Worm (Caenorhabditis elegans) whole organism, young adult: Measurements from ENCODE around the gene trp-1.

ENCODE experiments used
- C06A6.2 ChIP-seq: fragments of 200-800 bp; sonication (Bioruptor generic); conservative IDR thresholded peaks from 2 replicates; pipeline ENCODE4 v1.3.6; 2022; ENCODE audit warnings: missing genetic modification characterization, missing compliant biosample characterization
- F39B2.1 ChIP-seq: fragments of 200-800 bp; sonication (Bioruptor generic); IDR thresholded peaks from 2 replicates; pipeline ENCODE4 v1.3.6; 2022; ENCODE audit warnings: missing genetic modification reagents, missing genetic modification characterization, missing compliant biosample characterization
- F57A8.1 ChIP-seq: fragments of 200-800 bp; sonication (Bioruptor generic); optimal IDR thresholded peaks from 2 replicates; lab custom pipeline; 2018; ENCODE audit warnings: mild to moderate bottlenecking, missing genetic modification characterization, moderate library complexity, missing compliant biosample characterization
- K11D2.4 ChIP-seq: fragments of 200-800 bp; sonication (Bioruptor generic); IDR thresholded peaks from 2 replicates; pipeline ENCODE4 v1.3.6; 2022; ENCODE audit warnings: missing genetic modification reagents, missing genetic modification characterization, missing compliant biosample characterization
- K12H6.12 ChIP-seq: fragments of 200-800 bp; sonication (Bioruptor generic); optimal IDR thresholded peaks from 2 replicates; lab custom pipeline; 2018; ENCODE audit warnings: mild to moderate bottlenecking, missing genetic modification characterization, missing compliant biosample characterization
- T07F8.4 ChIP-seq: sonication (generic microtip); optimal IDR thresholded peaks from 2 replicates; lab custom pipeline; 2016; ENCODE audit warnings: mild to moderate bottlenecking, missing genetic modification characterization, moderate library complexity, missing compliant biosample characterization
- T26A5.8 ChIP-seq: sonication (generic microtip); optimal IDR thresholded peaks from 2 replicates; lab custom pipeline; 2016; ENCODE audit warnings: missing genetic modification characterization, missing compliant biosample characterization
- Y56A3A.18 ChIP-seq: fragments of 200-800 bp; sonication (Bioruptor generic); IDR thresholded peaks from 2 replicates; pipeline ENCODE4 v1.3.6; 2022; ENCODE audit warnings: missing genetic modification reagents, missing genetic modification characterization, missing compliant biosample characterization
- Y67H2A.10 ChIP-seq: fragments of 200-800 bp; sonication (Bioruptor generic); conservative IDR thresholded peaks from 2 replicates; pipeline ENCODE4 v1.3.6; 2022; ENCODE audit warnings: missing genetic modification reagents, missing genetic modification characterization, missing compliant biosample characterization
- Y95B8A.8 ChIP-seq: fragments of 200-800 bp; sonication (Bioruptor generic); IDR thresholded peaks from 2 replicates; pipeline ENCODE4 v1.3.6; 2022; ENCODE audit warnings: missing genetic modification reagents, missing genetic modification characterization, missing compliant biosample characterization
- aptf-2 ChIP-seq: fragments of 200-800 bp; sonication (Bioruptor generic); conservative IDR thresholded peaks from 2 replicates; pipeline ENCODE4 v1.3.6; 2022; ENCODE audit warnings: missing genetic modification reagents, missing genetic modification characterization, missing compliant biosample characterization
- attf-3 ChIP-seq: fragments of 200-800 bp; sonication (Bioruptor generic); conservative IDR thresholded peaks from 2 replicates; pipeline ENCODE4 v1.3.6; 2022; ENCODE audit warnings: missing genetic modification reagents, missing genetic modification characterization, missing compliant biosample characterization
- attf-6 ChIP-seq: fragments of 200-800 bp; sonication (Bioruptor generic); IDR thresholded peaks from 2 replicates; pipeline ENCODE4 v1.3.6; 2022; ENCODE audit warnings: missing genetic modification reagents, missing genetic modification characterization, missing compliant biosample characterization
- ceh-91 ChIP-seq: fragments of 200-800 bp; sonication (Bioruptor generic); IDR thresholded peaks from 2 replicates; pipeline ENCODE4 v1.3.6; 2022; ENCODE audit warnings: missing genetic modification reagents, missing genetic modification characterization, missing compliant biosample characterization
- dpl-1 ChIP-seq: fragments of 150-350 bp; optimal IDR thresholded peaks from 2 replicates; lab custom pipeline; 2014; ENCODE audit warnings: missing biosample characterization, missing genetic modification reagents, missing genetic modification characterization
- efl-1 ChIP-seq: fragments of 150-350 bp; optimal IDR thresholded peaks from 2 replicates; lab custom pipeline; 2014; ENCODE audit warnings: missing biosample characterization, missing genetic modification reagents, missing genetic modification characterization
- gei-17 ChIP-seq: fragments of 200-800 bp; sonication (Bioruptor generic); optimal IDR thresholded peaks from 2 replicates; lab custom pipeline; 2018; ENCODE audit warnings: mild to moderate bottlenecking, missing genetic modification characterization, missing compliant biosample characterization
- him-1 ChIP-seq: sonication (generic microtip); optimal IDR thresholded peaks from 2 replicates; lab custom pipeline; 2016; ENCODE audit warnings: missing genotype, missing genetic modification reagents, missing genetic modification characterization, missing compliant biosample characterization
- hmg-1.2 ChIP-seq: fragments of 200-800 bp; sonication (Bioruptor generic); IDR thresholded peaks from 2 replicates; pipeline ENCODE4 v1.3.6; 2022; ENCODE audit warnings: missing genetic modification reagents, missing genetic modification characterization, missing compliant biosample characterization
- hsf-1 ChIP-seq: fragments of 200-800 bp; sonication (Bioruptor generic); IDR thresholded peaks from 2 replicates; pipeline ENCODE4 v1.3.6; 2022; ENCODE audit warnings: missing genetic modification reagents, missing genetic modification characterization, missing compliant biosample characterization
- lin-40 ChIP-seq: sonication (generic microtip); optimal IDR thresholded peaks from 2 replicates; lab custom pipeline; 2016; ENCODE audit warnings: missing genetic modification characterization, mild to moderate bottlenecking, missing compliant biosample characterization, missing genotype, missing genetic modification reagents
- nfya-2 ChIP-seq: fragments of 200-800 bp; sonication (Bioruptor generic); IDR thresholded peaks from 2 replicates; pipeline ENCODE4 v1.3.6; 2022; ENCODE audit warnings: missing genetic modification reagents, missing genetic modification characterization, missing compliant biosample characterization
- nfyb-1 ChIP-seq: fragments of 200-800 bp; sonication (Bioruptor generic); IDR thresholded peaks from 2 replicates; pipeline ENCODE4 v1.3.6; 2022; ENCODE audit warnings: missing genetic modification reagents, missing genetic modification characterization, missing compliant biosample characterization
- nhr-80 ChIP-seq: sonication (generic microtip); optimal IDR thresholded peaks from 2 replicates; lab custom pipeline; 2016; ENCODE audit warnings: missing genetic modification characterization, missing compliant biosample characterization
- rec-8 ChIP-seq, 2 experiments: sonication (generic microtip); optimal IDR thresholded peaks; 2 replicates each; lab custom pipeline; 2016; ENCODE audit warnings: mild to moderate bottlenecking in 2 of 2, missing genetic modification characterization in 2 of 2, missing genetic modification reagents in 2 of 2, missing genotype in 2 of 2, missing biosample characterization in 1 of 2, missing compliant biosample characterization in 1 of 2, moderate library complexity in 1 of 2
- rpc-1 ChIP-seq, 2 experiments: fragments of 150-350 bp in 1 of 2; sonication (generic microtip) in 1 of 2; optimal IDR thresholded peaks; 2 replicates each; lab custom pipeline; 2014 to 2018; ENCODE audit warnings: missing biosample characterization in 1 of 2, missing genetic modification characterization in 1 of 2, missing genetic modification reagents in 1 of 2, missing genotype in 1 of 2
- snpc-1.3 ChIP-seq: sonication (generic microtip); optimal IDR thresholded peaks from 2 replicates; lab custom pipeline; 2017; ENCODE audit warnings: missing genetic modification characterization, mild to moderate bottlenecking, missing compliant biosample characterization, antibody characterized with exemption, moderate library complexity, missing genotype, missing genetic modification reagents; ENCODE audit not compliant: insufficient read depth
- snpc-3.4 ChIP-seq: sonication (generic microtip); optimal IDR thresholded peaks from 2 replicates; lab custom pipeline; 2017; ENCODE audit warnings: missing genetic modification characterization, mild to moderate bottlenecking, missing compliant biosample characterization, antibody characterized with exemption, moderate library complexity, missing genotype, missing genetic modification reagents
- unc-62 ChIP-seq: fragments of 150-350 bp; optimal IDR thresholded peaks from 2 replicates; lab custom pipeline; 2014; ENCODE audit warnings: missing biosample characterization, missing genetic modification reagents, missing genetic modification characterization
- ztf-18 ChIP-seq: sonication (generic microtip); optimal IDR thresholded peaks from 2 replicates; lab custom pipeline; 2016; ENCODE audit warnings: missing genotype, mild to moderate bottlenecking, missing genetic modification characterization, missing compliant biosample characterization
- ztf-25 ChIP-seq: fragments of 200-800 bp; sonication (Bioruptor generic); IDR thresholded peaks from 2 replicates; pipeline ENCODE4 v1.3.6; 2022; ENCODE audit warnings: missing genetic modification reagents, missing genetic modification characterization, missing compliant biosample characterization
- ztf-3 ChIP-seq: fragments of 200-800 bp; sonication (Bioruptor generic); optimal IDR thresholded peaks from 2 replicates; lab custom pipeline; 2018; ENCODE audit warnings: mild to moderate bottlenecking, missing genetic modification characterization, missing compliant biosample characterization

Gene trp-1

DNA sequence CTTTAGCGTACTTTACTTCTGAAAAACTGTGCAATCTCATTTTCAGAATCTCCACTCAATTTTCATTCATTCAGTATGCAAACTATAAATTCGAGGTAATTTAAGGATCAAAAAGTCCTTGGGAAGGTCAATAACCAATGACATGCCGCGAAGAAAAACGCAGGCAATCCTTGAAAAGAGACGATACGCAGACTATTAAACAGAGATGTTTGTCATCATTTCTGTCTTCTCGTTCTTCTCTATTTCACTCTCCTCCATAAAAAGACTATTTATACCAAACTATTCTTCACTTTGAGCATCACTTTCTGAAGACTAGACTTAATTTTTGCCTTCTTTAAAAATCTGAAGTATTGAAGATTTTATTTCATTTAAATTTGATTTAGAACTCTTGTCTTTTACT is 17.2 kb downstream of the trp-1 start, which contains the start of gene C02D5.4:
C02D5.4 (plus strand) TSS at position 41 of the 400 bp plus-strand sequence.
- TF ChIP-seq rec-8 (tag; optimal IDR thresholded peaks at IDR 0.05; lab: Kevin White, UChicago), result no peak
- TF ChIP-seq hsf-1 (GFP tag; lab: Robert Waterston, UW), result no peak
- no peak for TF ChIP-seq ceh-91 (GFP tag; lab: Robert Waterston, UW)
- peak; percentile 28 for TF ChIP-seq efl-1
- TF ChIP-seq K12H6.12 (tag; lab: Kevin White, UChicago), result no peak
- TF ChIP-seq attf-6 (GFP tag; lab: Robert Waterston, UW), result no peak
- peak; percentile 9 for TF ChIP-seq nhr-80 (tag; lab: Kevin White, UChicago)
- TF ChIP-seq Y67H2A.10 (GFP tag; lab: Robert Waterston, UW), result no peak
- TF ChIP-seq F57A8.1, result no peak
- no peak for TF ChIP-seq F39B2.1 (GFP tag; lab: Robert Waterston, UW)
- TF ChIP-seq Y56A3A.18 (GFP tag; lab: Robert Waterston, UW), result no peak
- TF ChIP-seq gei-17 (GFP tag; lab: Kevin White, UChicago), result no peak
- TF ChIP-seq T07F8.4 (tag; lab: Kevin White, UChicago), result no peak
- no peak for TF ChIP-seq unc-62 (GFP tag; lab: Kevin White, UChicago)
- TF ChIP-seq C06A6.2, result no peak

- TF ChIP-seq snpc-1.3 (tag; lab: Kevin White, UChicago) (no peak), him-1 (tag; lab: Kevin White, UChicago) (no peak), snpc-3.4 (tag; lab: Kevin White, UChicago) (no peak), attf-3 (GFP tag; lab: Robert Waterston, UW) (no peak), ztf-18 (tag; lab: Kevin White, UChicago) (no peak), T26A5.8 (tag; lab: Kevin White, UChicago) (no peak), rpc-1 (optimal IDR thresholded peaks at IDR 0.05; lab: Kevin White, UChicago) (no peak), rpc-1 (tag; optimal IDR thresholded peaks at IDR 0.05; lab: Kevin White, UChicago) (no peak), attf-6 (GFP tag; lab: Robert Waterston, UW) (no peak), nfya-2 (GFP tag; lab: Robert Waterston, UW) (no peak), ztf-25 (no peak), dpl-1 (GFP tag; lab: Kevin White, UChicago) (no peak), K11D2.4 (GFP tag; lab: Robert Waterston, UW) (no peak), aptf-2 (GFP tag; lab: Robert Waterston, UW) (no peak), lin-40 (no peak), nfyb-1 (GFP tag; lab: Robert Waterston, UW) (no peak), ztf-3 (GFP tag; lab: Kevin White, UChicago) (no peak), nhr-80 (tag; lab: Kevin White, UChicago) (no peak)
Measured at ce11 chrIII:8554472-8554871, 19.5 kb downstream of the trp-1 start, which contains the start of gene gsto-2. TSS of gene gsto-2 (plus strand) at chrIII:8554772.

DNA sequence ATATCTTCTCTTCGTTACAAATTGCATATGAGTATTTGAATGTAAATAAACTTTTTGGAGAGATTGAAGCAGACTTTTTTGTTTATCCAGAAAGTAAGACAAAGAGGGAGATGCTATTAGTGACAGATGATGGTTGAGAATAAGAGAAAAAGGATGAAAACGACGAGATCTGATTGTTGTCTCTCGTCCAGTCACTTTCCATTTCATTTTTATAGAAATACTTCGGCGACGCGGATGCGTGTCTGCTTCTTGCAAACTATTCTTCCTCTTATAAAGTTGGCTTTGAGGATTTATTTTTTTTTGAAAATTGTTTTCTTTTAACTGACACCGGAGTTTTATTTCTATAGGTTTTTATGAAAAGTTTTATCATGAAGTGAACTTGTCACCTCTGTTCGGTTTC is 20.8 kb downstream of the trp-1 start:
- no peak for TF ChIP-seq ztf-18 (tag; lab: Kevin White, UChicago)
- TF ChIP-seq, all 124 proteins: peak for 0

- TF ChIP-seq Y95B8A.8 (GFP tag; lab: Robert Waterston, UW) (no peak), nhr-80 (tag; lab: Kevin White, UChicago) (peak; percentile 1), hmg-1.2 (GFP tag; lab: Robert Waterston, UW) (peak; percentile 78; the same call in 1 of the 2 replicates)
Measured at ce11 chrIII:8556836-8557385, 22.0 kb downstream of the trp-1 start, which contains the start of gene C02D5.2. TSS of gene C02D5.2 (plus strand) at chrIII:8557335.
